Fruit fly (Drosophila melanogaster) whole organism, embryonic: Measurements from ENCODE around the gene CG3529.

ENCODE experiments used
- Antp ChIP-seq: fragments of 200-800 bp; sonication (Bioruptor generic); optimal IDR thresholded peaks from 3 replicates; lab custom pipeline; 2016; ENCODE audit warnings: missing biosample characterization, missing genetic modification characterization
- Atf-2 ChIP-seq: fragments of 200-800 bp; sonication (Bioruptor generic); optimal IDR thresholded peaks from 2 replicates; lab custom pipeline; 2016; ENCODE audit warnings: missing biosample characterization, missing genetic modification characterization
- B-H2 ChIP-seq: fragments of 200-800 bp; sonication (Bioruptor generic); optimal IDR thresholded peaks from 2 replicates; lab custom pipeline; 2018; ENCODE audit warnings: missing biosample characterization, mild to moderate bottlenecking, missing genetic modification characterization
- Blimp-1 ChIP-seq: fragments of 200-800 bp; sonication (Bioruptor generic); optimal IDR thresholded peaks from 3 replicates; lab custom pipeline; 2018; ENCODE audit warnings: missing biosample characterization, missing genetic modification characterization, mild to moderate bottlenecking, moderate library complexity, missing genetic modification reagents
- CG10274 ChIP-seq: fragments of 200-800 bp; sonication (Bioruptor generic); optimal IDR thresholded peaks from 3 replicates; lab custom pipeline; 2017; ENCODE audit warnings: missing biosample characterization, mild to moderate bottlenecking, missing genetic modification characterization
- CG13123 ChIP-seq: fragments of 200-800 bp; sonication (Bioruptor generic); optimal IDR thresholded peaks from 2 replicates; lab custom pipeline; 2016; ENCODE audit warnings: missing biosample characterization, missing genetic modification characterization
- CG15696 ChIP-seq: fragments of 200-800 bp; sonication (Bioruptor generic); optimal IDR thresholded peaks from 2 replicates; lab custom pipeline; 2019; ENCODE audit warnings: missing biosample characterization, mild to moderate bottlenecking, missing genetic modification characterization, moderate library complexity
- CG18262 ChIP-seq: fragments of 200-800 bp; optimal IDR thresholded peaks from 3 replicates; lab custom pipeline; 2019; ENCODE audit warnings: missing biosample characterization, mild to moderate bottlenecking, missing genetic modification characterization, moderate library complexity
- CG18599 ChIP-seq: fragments of 200-800 bp; sonication (Bioruptor generic); optimal IDR thresholded peaks from 3 replicates; lab custom pipeline; 2017; ENCODE audit warnings: missing biosample characterization, missing genetic modification characterization, mild to moderate bottlenecking, moderate library complexity, missing genetic modification reagents
- CG2116 ChIP-seq: fragments of 200-800 bp; sonication (Bioruptor generic); optimal IDR thresholded peaks from 3 replicates; lab custom pipeline; 2018; ENCODE audit warnings: missing biosample characterization, mild to moderate bottlenecking, missing genetic modification characterization
- CG3995 ChIP-seq: fragments of 200-800 bp; sonication (Bioruptor generic); optimal IDR thresholded peaks from 3 replicates; lab custom pipeline; 2016; ENCODE audit warnings: missing biosample characterization, missing genetic modification characterization
- CG4820 ChIP-seq: fragments of 200-800 bp; sonication (Bioruptor generic); optimal IDR thresholded peaks from 3 replicates; lab custom pipeline; 2016; ENCODE audit warnings: missing biosample characterization, missing genetic modification characterization
- CG5245 ChIP-seq: fragments of 200-800 bp; sonication (Bioruptor generic); optimal IDR thresholded peaks from 3 replicates; lab custom pipeline; 2016; ENCODE audit warnings: missing biosample characterization, missing genetic modification characterization
- CG5953 ChIP-seq: fragments of 200-800 bp; sonication (Bioruptor generic); IDR thresholded peaks from 2 replicates; pipeline ENCODE4 v1.3.6; 2022; ENCODE audit warnings: missing biosample characterization, missing genetic modification characterization
- CG7745 ChIP-seq: fragments of 200-800 bp; sonication (Bioruptor generic); optimal IDR thresholded peaks from 2 replicates; lab custom pipeline; 2018; ENCODE audit warnings: missing biosample characterization, mild to moderate bottlenecking, missing genetic modification characterization, moderate library complexity
- CG7963 ChIP-seq: fragments of 200-800 bp; sonication (Bioruptor generic); IDR thresholded peaks from 3 replicates; pipeline ENCODE4 v1.3.6; 2022; ENCODE audit warnings: missing biosample characterization, missing genetic modification characterization; ENCODE audit not compliant: partially characterized antibody
- CG9437 ChIP-seq: fragments of 200-800 bp; sonication (Bioruptor generic); optimal IDR thresholded peaks from 2 replicates; lab custom pipeline; 2018; ENCODE audit warnings: missing biosample characterization, mild to moderate bottlenecking, missing genetic modification characterization
- CG9876 ChIP-seq: fragments of 200-800 bp; sonication (Bioruptor generic); optimal IDR thresholded peaks from 2 replicates; lab custom pipeline; 2016; ENCODE audit warnings: missing biosample characterization, missing genetic modification characterization
- CG9932 ChIP-seq: fragments of 200-800 bp; sonication (Bioruptor generic); IDR thresholded peaks from 2 replicates; pipeline ENCODE4 v1.3.6; 2022; ENCODE audit warnings: missing biosample characterization, missing genetic modification characterization
- CkIIα-i1 ChIP-seq: fragments of 200-800 bp; sonication (Bioruptor generic); IDR thresholded peaks from 2 replicates; pipeline ENCODE4 v1.3.6; 2022; ENCODE audit warnings: missing biosample characterization, missing genetic modification characterization
- Dll ChIP-seq: fragments of 200-800 bp; sonication (Bioruptor generic); IDR thresholded peaks from 4 replicates; pipeline ENCODE4 v1.3.6; 2022; ENCODE audit warnings: missing biosample characterization, missing genetic modification characterization; ENCODE audit not compliant: partially characterized antibody
- Dp ChIP-seq: fragments of 200-800 bp; sonication (Bioruptor generic); optimal IDR thresholded peaks from 2 replicates; lab custom pipeline; 2018; ENCODE audit warnings: missing biosample characterization, mild to moderate bottlenecking, missing genetic modification characterization, moderate library complexity
- H2.0 ChIP-seq: fragments of 200-800 bp; sonication (Bioruptor generic); IDR thresholded peaks from 2 replicates; pipeline ENCODE4 v1.3.6; 2022; ENCODE audit warnings: missing biosample characterization, missing genetic modification characterization
- Hmr ChIP-seq: fragments of 200-800 bp; sonication (Bioruptor generic); optimal IDR thresholded peaks from 3 replicates; lab custom pipeline; 2017; ENCODE audit warnings: mild to moderate bottlenecking, missing biosample characterization, missing genetic modification reagents, missing genetic modification characterization
- Hr3 ChIP-seq: fragments of 200-800 bp; sonication (Bioruptor generic); optimal IDR thresholded peaks from 3 replicates; lab custom pipeline; 2016; ENCODE audit warnings: missing biosample characterization, missing genetic modification characterization
- Med ChIP-seq: fragments of 200-800 bp; sonication (Bioruptor generic); peaks from one replicate; lab custom pipeline; 2016; ENCODE audit warnings: missing biosample characterization, missing genetic modification characterization, mild to moderate bottlenecking, inconsistent platforms, moderate library complexity
- Rfx ChIP-seq: fragments of 200-800 bp; sonication (Bioruptor generic); IDR thresholded peaks from 2 replicates; pipeline ENCODE4 v1.3.6; 2022; ENCODE audit warnings: missing biosample characterization, missing genetic modification characterization
- Sox100B ChIP-seq: fragments of 200-800 bp; sonication (Bioruptor generic); optimal IDR thresholded peaks from 3 replicates; lab custom pipeline; 2018; ENCODE audit warnings: missing biosample characterization, mild to moderate bottlenecking, missing genetic modification characterization
- Spps ChIP-seq: fragments of 200-800 bp; sonication (Bioruptor generic); optimal IDR thresholded peaks from 2 replicates; lab custom pipeline; 2018; ENCODE audit warnings: missing biosample characterization, mild to moderate bottlenecking, missing genetic modification characterization
- Ssrp ChIP-seq: fragments of 200-800 bp; sonication (Bioruptor generic); optimal IDR thresholded peaks from 2 replicates; lab custom pipeline; 2018; ENCODE audit warnings: missing biosample characterization, mild to moderate bottlenecking, missing genetic modification characterization, moderate library complexity
- Trl ChIP-seq, 3 experiments: fragments of >200 bp in 2 of 3; fragments of 200-800 bp in 1 of 3; sonication (Bioruptor generic) in 1 of 3; optimal IDR thresholded peaks; 2 replicates in 1 of 3; 3 replicates in 2 of 3; lab custom pipeline; 2016 to 2017; ENCODE audit warnings: missing biosample characterization in 1 of 3, missing genetic modification characterization in 1 of 3
- ara ChIP-seq: fragments of 200-800 bp; sonication (Bioruptor generic); IDR thresholded peaks from 2 replicates; pipeline ENCODE4 v1.3.6; 2022; ENCODE audit warnings: missing biosample characterization, missing genetic modification characterization
- bbx ChIP-seq: fragments of 200-800 bp; sonication (Bioruptor generic); IDR thresholded peaks from 2 replicates; pipeline ENCODE4 v1.3.6; 2022; ENCODE audit warnings: missing biosample characterization, missing genetic modification characterization; ENCODE audit not compliant: partially characterized antibody
- caup ChIP-seq: fragments of 200-800 bp; sonication (Bioruptor generic); optimal IDR thresholded peaks from 3 replicates; lab custom pipeline; 2017; ENCODE audit warnings: missing biosample characterization, mild to moderate bottlenecking, missing genetic modification characterization, moderate library complexity; ENCODE audit not compliant: severe bottlenecking
- chinmo ChIP-seq: fragments of 200-800 bp; sonication (Bioruptor generic); IDR thresholded peaks from 4 replicates; pipeline ENCODE4 v1.3.6; 2022; ENCODE audit warnings: missing biosample characterization, missing genetic modification characterization; ENCODE audit not compliant: partially characterized antibody
- crol ChIP-seq: fragments of 200-800 bp; sonication (Bioruptor generic); IDR thresholded peaks from 2 replicates; pipeline ENCODE4 v1.3.6; 2022; ENCODE audit warnings: missing biosample characterization, missing genetic modification characterization
- dmrt11E ChIP-seq: fragments of 200-800 bp; sonication (Bioruptor generic); optimal IDR thresholded peaks from 3 replicates; lab custom pipeline; 2018; ENCODE audit warnings: missing biosample characterization, mild to moderate bottlenecking, missing genetic modification characterization, moderate library complexity
- dmrt99B ChIP-seq: fragments of 200-800 bp; sonication (Bioruptor generic); optimal IDR thresholded peaks from 2 replicates; lab custom pipeline; 2018; ENCODE audit warnings: missing biosample characterization, mild to moderate bottlenecking, missing genetic modification characterization, moderate library complexity
- fd3F ChIP-seq: fragments of 200-800 bp; sonication (Bioruptor generic); optimal IDR thresholded peaks from 2 replicates; lab custom pipeline; 2018; ENCODE audit warnings: missing biosample characterization, mild to moderate bottlenecking, missing genetic modification characterization, moderate library complexity
- gfzf ChIP-seq: fragments of 200-800 bp; sonication (Bioruptor generic); optimal IDR thresholded peaks from 2 replicates; lab custom pipeline; 2016; ENCODE audit warnings: missing biosample characterization, mild to moderate bottlenecking, missing genetic modification characterization, moderate library complexity
- hkb ChIP-seq, 2 experiments: fragments of 200-800 bp in 1 of 2; fragments of >200 bp in 1 of 2; sonication (Bioruptor generic) in 1 of 2; IDR thresholded peaks in 1 of 2; optimal IDR thresholded peaks in 1 of 2; 2 replicates each; pipeline versions ENCODE4 v1.3.6 to Lab custom; 2017 to 2022; ENCODE audit warnings: missing biosample characterization in 1 of 2, missing genetic modification characterization in 1 of 2
- lmd ChIP-seq: fragments of 200-800 bp; sonication (Bioruptor generic); IDR thresholded peaks from 2 replicates; pipeline ENCODE4 v1.3.6; 2022; ENCODE audit warnings: missing biosample characterization, missing genetic modification characterization
- oc ChIP-seq: fragments of 200-800 bp; sonication (Bioruptor generic); optimal IDR thresholded peaks from 2 replicates; lab custom pipeline; 2018; ENCODE audit warnings: missing biosample characterization, mild to moderate bottlenecking, missing genetic modification characterization, moderate library complexity
- sisA ChIP-seq: fragments of 200-800 bp; sonication (Bioruptor generic); IDR thresholded peaks from 2 replicates; pipeline ENCODE4 v1.3.6; 2022; ENCODE audit warnings: missing biosample characterization, missing genetic modification characterization
- stc ChIP-seq: fragments of 200-800 bp; sonication (Bioruptor generic); IDR thresholded peaks from 2 replicates; pipeline ENCODE4 v1.3.6; 2022; ENCODE audit warnings: missing biosample characterization, missing genetic modification characterization
- unc-4 ChIP-seq: fragments of 200-800 bp; sonication (Bioruptor generic); IDR thresholded peaks from 2 replicates; pipeline ENCODE4 v1.3.6; 2022; ENCODE audit warnings: missing biosample characterization, missing genetic modification characterization; ENCODE audit not compliant: partially characterized antibody
- zen ChIP-seq: fragments of 200-800 bp; sonication (Bioruptor generic); optimal IDR thresholded peaks from 3 replicates; lab custom pipeline; 2018; ENCODE audit warnings: missing biosample characterization, mild to moderate bottlenecking, missing genetic modification characterization, moderate library complexity
- zfh2 ChIP-seq: fragments of 200-800 bp; sonication (Bioruptor generic); optimal IDR thresholded peaks from 2 replicates; lab custom pipeline; 2016; ENCODE audit warnings: missing biosample characterization, missing genetic modification characterization

CG3529 gene

dm6 chr3L:9398435-9398981 is 48.2 kb upstream of the CG3529 start (continued):
- TF ChIP-seq CG2116 (GFP tag; lab: Kevin White, UChicago) (no peak), dmrt99B (tag; lab: Kevin White, UChicago) (peak; percentile 9), zfh2 (no peak), CG10274 (GFP tag; lab: Kevin White, UChicago) (peak; percentile 35), CG9932 (GFP tag; lab: Robert Waterston, UW) (no peak), CG9876 (GFP tag; lab: Kevin White, UChicago) (no peak), Antp (GFP tag; lab: Kevin White, UChicago) (no peak), CG18599 (GFP tag; lab: Kevin White, UChicago) (no peak), Dp (GFP tag; lab: Kevin White, UChicago) (no peak), CG7963 (GFP tag; lab: Robert Waterston, UW) (no peak), Sox100B (no peak), dmrt11E (tag; lab: Kevin White, UChicago) (no peak), CG5953 (GFP tag; lab: Robert Waterston, UW) (no peak), hkb (optimal IDR thresholded peaks at IDR 0.05; lab: Kevin White, UChicago) (no peak), hkb (GFP tag; IDR thresholded peaks at IDR 0.05; lab: Robert Waterston, UW) (no peak), CG18262 (tag; lab: Kevin White, UChicago) (peak; percentile 0), ara (GFP tag; lab: Robert Waterston, UW) (no peak), sisA (no peak), Dll (GFP tag; lab: Robert Waterston, UW) (no peak), CG15696 (tag; lab: Kevin White, UChicago) (no peak), CG7745 (tag; lab: Kevin White, UChicago) (no peak), gfzf (GFP tag; lab: Kevin White, UChicago) (no peak), bbx (GFP tag; lab: Robert Waterston, UW) (no peak), CG13123 (GFP tag; lab: Kevin White, UChicago) (no peak), H2.0 (no peak), Med (GFP tag; lab: Kevin White, UChicago) (no peak), Hr3 (no peak), caup (GFP tag; lab: Kevin White, UChicago) (no peak), stc (GFP tag; lab: Robert Waterston, UW) (no peak), Atf-2 (no peak), CG9437 (no peak), CG3995 (no peak), Hmr (GFP tag; lab: Kevin White, UChicago) (no peak), lmd (peak; percentile 37; the same call in 1 of the 2 replicates), Trl (optimal IDR thresholded peaks at IDR 0.05; lab: Kevin White, UChicago) (peak; percentile 14 to 17), Trl (GFP tag; optimal IDR thresholded peaks at IDR 0.05; lab: Kevin White, UChicago) (no peak), B-H2 (GFP tag; lab: Kevin White, UChicago) (no peak), chinmo (GFP tag; lab: Robert Waterston, UW) (no peak), fd3F (GFP tag; lab: Kevin White, UChicago) (no peak), Blimp-1 (GFP tag; lab: Kevin White, UChicago) (no peak), Rfx (no peak), CkIIα-i1 (GFP tag; lab: Robert Waterston, UW) (no peak), CG4820 (GFP tag; lab: Kevin White, UChicago) (peak; percentile 12), zen (tag; lab: Kevin White, UChicago) (no peak), crol (GFP tag; lab: Robert Waterston, UW) (peak; percentile 69), unc-4 (no peak), Spps (no peak), CG5245 (no peak), oc (no peak), Ssrp (tag; lab: Kevin White, UChicago) (no peak)
